Worm (Caenorhabditis elegans) whole organism, midembryonic: ENCODE data around the gene F49H6.5.

Experiments
- flt-1 ChIP-seq: fragments of 200-800 bp; sonication (Bioruptor generic); IDR thresholded peaks from 2 replicates; pipeline ENCODE4 v1.3.6; 2022; ENCODE audit warnings: missing genetic modification characterization, missing compliant biosample characterization
- klf-2 ChIP-seq: fragments of 200-800 bp; sonication (Bioruptor generic); conservative IDR thresholded peaks from 2 replicates; pipeline ENCODE4 v1.3.6; 2022; ENCODE audit warnings: missing genetic modification reagents, missing genetic modification characterization, missing compliant biosample characterization
- ref-1 ChIP-seq: fragments of 200-800 bp; sonication (Bioruptor generic); conservative IDR thresholded peaks from 2 replicates; pipeline ENCODE4 v1.3.6; 2022; ENCODE audit warnings: missing genetic modification reagents, missing genetic modification characterization, missing compliant biosample characterization
- tab-1 ChIP-seq: fragments of 200-800 bp; sonication (Bioruptor generic); IDR thresholded peaks from 2 replicates; pipeline ENCODE4 v1.3.6; 2022; ENCODE audit warnings: missing genetic modification characterization, missing compliant biosample characterization
- ztf-23 ChIP-seq: fragments of 200-800 bp; sonication (Bioruptor generic); IDR thresholded peaks from 2 replicates; pipeline ENCODE4 v1.3.6; 2022; ENCODE audit warnings: missing genetic modification reagents, missing genetic modification characterization, missing compliant biosample characterization
- ztf-29 ChIP-seq: fragments of 200-800 bp; sonication (Bioruptor generic); IDR thresholded peaks from 2 replicates; pipeline ENCODE4 v1.3.6; 2022; ENCODE audit warnings: missing genetic modification reagents, missing genetic modification characterization, missing compliant biosample characterization

- TF ChIP-seq flt-1 (GFP tag; lab: Robert Waterston, UW) (no peak), ref-1 (GFP tag; lab: Robert Waterston, UW) (no peak), tab-1 (GFP tag; lab: Robert Waterston, UW) (no peak), ztf-23 (no peak), klf-2 (GFP tag; lab: Robert Waterston, UW) (no peak), ztf-29 (no peak)
Measured at ce11 chrV:17030430-17030829, 7.4 kb downstream of the F49H6.5 start.
